Worm (Caenorhabditis elegans): Measurements from ENCODE around the gene dhcr-24.

DNA sequence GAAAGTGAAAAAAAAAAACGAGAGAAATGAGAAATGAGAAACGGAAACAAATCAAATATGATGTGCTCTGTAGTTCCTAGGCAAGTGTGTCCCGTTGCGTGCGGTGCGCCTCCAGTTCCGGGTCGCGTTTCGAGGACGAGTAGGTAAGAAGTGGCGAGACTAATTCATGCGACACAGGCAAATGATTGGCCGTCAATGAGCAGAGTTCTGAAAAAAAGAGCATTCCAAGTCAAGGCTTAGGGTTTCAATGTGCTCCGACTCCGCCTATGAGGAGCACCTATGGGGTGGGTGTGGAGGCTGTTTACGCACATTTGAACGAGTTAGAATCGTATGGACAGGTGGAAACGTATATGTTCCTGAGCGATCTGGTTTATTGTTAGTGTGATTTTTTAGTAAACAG, 20.6 kb downstream of the dhcr-24 start:
- TF ChIP-seq ceh-27 (GFP tag; optimal IDR thresholded peaks at IDR 0.05) (no peak), K11D2.4 (GFP tag; IDR thresholded peaks at IDR 0.05) (no peak), rcor-1 (GFP tag; IDR thresholded peaks at IDR 0.05) (no peak), ets-4 (GFP tag; optimal IDR thresholded peaks at IDR 0.05) (peak; percentile 82), lsl-1 (GFP tag; optimal IDR thresholded peaks at IDR 0.05) (no peak), unc-62 (GFP tag; optimal IDR thresholded peaks at IDR 0.05) (no peak), B0336.3 (GFP tag; IDR thresholded peaks at IDR 0.05) (no peak)
